Worm (Caenorhabditis elegans): ENCODE data around the gene W06B4.2.

ce11 chrII:4478303-4478702 is 10.3 kb downstream of the W06B4.2 start, which contains the start of gene T05C1.1:
- TF ChIP-seq unc-86 (tag; optimal IDR thresholded peaks at IDR 0.05) (no peak), nhr-76 (tag; optimal IDR thresholded peaks at IDR 0.05) (no peak), hlh-4 (tag; optimal IDR thresholded peaks at IDR 0.05) (no peak), hpl-2 (GFP tag; optimal IDR thresholded peaks at IDR 0.05) (no peak), egl-27 (tag; optimal IDR thresholded peaks at IDR 0.05) (no peak)

Measured in whole organism, L1 larva.